Worm (Caenorhabditis elegans): ENCODE data around the gene pigw-1.
A peak's percentile ranks its signal among the peaks of the same experiment; 100 is the strongest.
"Not testable (repeated sequence)": the region's sequence is repeated elsewhere in the genome, so short reads cannot be mapped to it uniquely, and the experiment has no call there.

pigw-1 gene

ce11 chrII:2841529-2841928 lies 43.2 kb downstream of the pigw-1 start, which contains the start of gene Y110A2AL.6:
Gene Y110A2AL.6, minus strand, starts transcription at chrII:2841629.
- no peak for TF ChIP-seq pha-4 (tag; optimal IDR thresholded peaks at IDR 0.05)
- TF ChIP-seq rpc-1 (optimal IDR thresholded peaks at IDR 0.05), result no peak
- TF ChIP-seq rpc-1 (tag; optimal IDR thresholded peaks at IDR 0.05), result peak; percentile 33

- TF ChIP-seq K11D2.4 (GFP tag; IDR thresholded peaks at IDR 0.05); nhr-120 (GFP tag; IDR thresholded peaks at IDR 0.05); rpc-1 (optimal IDR thresholded peaks at IDR 0.05); rpc-1 (tag; optimal IDR thresholded peaks at IDR 0.05): not testable (repeated sequence)
These were observed 45.7 kb downstream of the pigw-1 start, which contains the start of gene Y110A2AL.4 for ce11 chrII:2839004-2839403. Gene Y110A2AL.4, plus strand, starts transcription at chrII:2839304.

- TF ChIP-seq cebp-2 (GFP tag; IDR thresholded peaks at IDR 0.05) (no peak), ztf-22 (GFP tag; optimal IDR thresholded peaks at IDR 0.05) (no peak), nhr-179 (tag; optimal IDR thresholded peaks at IDR 0.05) (no peak), F10E7.11 (tag; optimal IDR thresholded peaks at IDR 0.05) (no peak), lin-40 (tag; optimal IDR thresholded peaks at IDR 0.05) (no peak), egl-44 (GFP tag; IDR thresholded peaks at IDR 0.05) (no peak), ceh-91 (GFP tag; IDR thresholded peaks at IDR 0.05) (no peak), F39B2.1 (GFP tag; IDR thresholded peaks at IDR 0.05) (no peak), ZK185.1 (tag; optimal IDR thresholded peaks at IDR 0.05; ENCODE audit: poor library complexity, severe bottlenecking) (no peak), let-607 (tag; optimal IDR thresholded peaks at IDR 0.05) (no peak), B0261.1 (tag; optimal IDR thresholded peaks at IDR 0.05) (no peak)
These were observed 47.9 kb downstream of the pigw-1 start, which contains the start of gene K12H6.7 for ce11 chrII:2836853-2837252. Gene K12H6.7, minus strand, starts transcription at chrII:2836953.

- TF ChIP-seq F52B5.7 (tag; optimal IDR thresholded peaks at IDR 0.05) (no peak), nhr-80 (tag; optimal IDR thresholded peaks at IDR 0.05) (peak; percentile 66), sptf-2 (GFP tag; optimal IDR thresholded peaks at IDR 0.05) (no peak), hmg-20 (GFP tag; IDR thresholded peaks at IDR 0.05) (no peak), K11D2.4 (GFP tag; IDR thresholded peaks at IDR 0.05) (no peak), attf-5 (GFP tag; optimal IDR thresholded peaks at IDR 0.05) (peak; percentile 10)
These were observed 50.6 kb downstream of the pigw-1 start for ce11 chrII:2834105-2834504.

ce11 chrII:2832539-2832938 lies 52.2 kb downstream of the pigw-1 start:
- TF ChIP-seq B0336.3 (GFP tag; IDR thresholded peaks at IDR 0.05), result no peak
- TF ChIP-seq aptf-3 (GFP tag; IDR thresholded peaks at IDR 0.05), result no peak
- no peak for TF ChIP-seq ztf-3 (GFP tag; optimal IDR thresholded peaks at IDR 0.05)
- TF ChIP-seq Y56A3A.18 (GFP tag; IDR thresholded peaks at IDR 0.05), result 0 out of 2 replicates have a peak, but pooled peaks have one; percentile 27

ce11 chrII:2832098-2832497 lies 52.6 kb downstream of the pigw-1 start:
- TF ChIP-seq ama-1 (optimal IDR thresholded peaks at IDR 0.05) (peak; percentile 34), ama-1 (GFP tag; optimal IDR thresholded peaks at IDR 0.05) (no peak), attf-6 (GFP tag; IDR thresholded peaks at IDR 0.05) (no peak), snpc-1.3 (tag; optimal IDR thresholded peaks at IDR 0.05; ENCODE audit: insufficient read depth) (no peak), lin-40 (tag; optimal IDR thresholded peaks at IDR 0.05) (peak; percentile 19), bed-1 (GFP tag; IDR thresholded peaks at IDR 0.05) (no peak), F23B12.7 (tag; optimal IDR thresholded peaks at IDR 0.05; ENCODE audit: insufficient read depth) (no peak), D2030.7 (GFP tag; IDR thresholded peaks at IDR 0.05) (no peak), madf-6 (GFP tag; IDR thresholded peaks at IDR 0.05) (no peak), Y53G8AR.9 (GFP tag; conservative IDR thresholded peaks at IDR 0.05) (no peak), atf-7 (tag; optimal IDR thresholded peaks at IDR 0.05) (peak; percentile 82)
